Worm (Caenorhabditis elegans): ENCODE data around the gene reps-1.

Gene reps-1

ce11 chrV:19013215-19013614 lies 22.9 kb upstream of the reps-1 start:
- TF ChIP-seq ref-1 (GFP tag; conservative IDR thresholded peaks at IDR 0.05) (no peak), klf-2 (GFP tag; conservative IDR thresholded peaks at IDR 0.05) (no peak), ztf-23 (GFP tag; IDR thresholded peaks at IDR 0.05) (no peak)

ce11 chrV:19010405-19010804 lies 20.1 kb upstream of the reps-1 start:
- TF ChIP-seq cog-1 (tag; optimal IDR thresholded peaks at IDR 0.05) (no peak), T22C8.4 (GFP tag; IDR thresholded peaks at IDR 0.05) (peak; percentile 77)

DNA sequence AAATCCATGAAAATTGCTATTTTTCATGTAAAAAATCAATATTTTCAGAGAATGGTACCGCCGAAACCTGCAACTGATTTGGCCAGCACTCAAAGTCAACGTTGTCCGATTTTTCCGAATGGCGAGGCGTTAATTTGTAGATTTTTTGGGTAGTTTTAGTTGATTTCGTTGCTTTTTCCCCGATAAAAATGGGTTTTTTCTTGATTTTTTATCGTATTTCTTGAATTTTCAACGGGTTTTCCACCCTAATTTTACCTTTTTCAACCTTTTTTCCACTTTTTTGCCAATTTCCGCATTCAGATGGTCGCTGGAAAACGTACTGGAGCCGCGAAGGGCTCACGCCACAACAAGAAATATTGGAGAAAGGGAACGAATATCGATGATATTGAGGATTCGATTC lies 11.4 kb upstream of the reps-1 start, which contains the start of gene Y39B6A.33:
Gene Y39B6A.33, plus strand, starts transcription at position 301 of the 400 bp plus-strand sequence.
- TF ChIP-seq flt-1 (GFP tag; IDR thresholded peaks at IDR 0.05), result no peak
- no peak for TF ChIP-seq ref-1 (GFP tag; conservative IDR thresholded peaks at IDR 0.05)
- TF ChIP-seq cog-1 (tag; optimal IDR thresholded peaks at IDR 0.05), result no peak
- TF ChIP-seq klf-2 (GFP tag; conservative IDR thresholded peaks at IDR 0.05), result no peak
- no peak for TF ChIP-seq med-1 (GFP tag; optimal IDR thresholded peaks at IDR 0.05; ENCODE audit: insufficient read depth)
- TF ChIP-seq T22C8.4 (GFP tag; IDR thresholded peaks at IDR 0.05), result no peak
- TF ChIP-seq ztf-29 (GFP tag; IDR thresholded peaks at IDR 0.05), result no peak
- no peak for TF ChIP-seq tab-1 (GFP tag; IDR thresholded peaks at IDR 0.05)

DNA sequence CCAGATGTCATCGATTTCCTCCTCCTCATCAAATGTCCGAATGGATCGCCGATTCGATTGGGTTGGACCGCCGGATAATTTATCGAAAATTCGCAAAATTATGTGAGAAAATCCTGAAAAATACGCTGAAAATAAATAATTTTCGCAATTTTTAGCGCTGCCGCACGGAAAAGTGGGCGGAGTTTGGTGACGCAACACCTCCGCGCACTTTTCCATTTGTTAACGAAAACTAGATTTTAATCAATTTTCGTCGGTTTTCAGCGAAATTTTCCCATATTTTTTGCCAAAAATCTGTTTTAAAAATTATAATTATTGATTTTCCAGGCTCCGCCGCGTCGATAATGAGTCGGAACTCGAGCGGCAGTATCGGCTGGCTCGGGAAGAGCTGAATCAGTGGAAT lies 10.7 kb upstream of the reps-1 start, which contains the start of gene Y39B6A.34:
Gene Y39B6A.34, plus strand, starts transcription at position 3 of the 400 bp plus-strand sequence.
- TF ChIP-seq cog-1 (tag; optimal IDR thresholded peaks at IDR 0.05) (no peak), flt-1 (GFP tag; IDR thresholded peaks at IDR 0.05) (no peak), T22C8.4 (GFP tag; IDR thresholded peaks at IDR 0.05) (no peak), klf-2 (GFP tag; conservative IDR thresholded peaks at IDR 0.05) (no peak), ztf-23 (GFP tag; IDR thresholded peaks at IDR 0.05) (no peak), med-1 (GFP tag; optimal IDR thresholded peaks at IDR 0.05; ENCODE audit: insufficient read depth) (no peak)

DNA sequence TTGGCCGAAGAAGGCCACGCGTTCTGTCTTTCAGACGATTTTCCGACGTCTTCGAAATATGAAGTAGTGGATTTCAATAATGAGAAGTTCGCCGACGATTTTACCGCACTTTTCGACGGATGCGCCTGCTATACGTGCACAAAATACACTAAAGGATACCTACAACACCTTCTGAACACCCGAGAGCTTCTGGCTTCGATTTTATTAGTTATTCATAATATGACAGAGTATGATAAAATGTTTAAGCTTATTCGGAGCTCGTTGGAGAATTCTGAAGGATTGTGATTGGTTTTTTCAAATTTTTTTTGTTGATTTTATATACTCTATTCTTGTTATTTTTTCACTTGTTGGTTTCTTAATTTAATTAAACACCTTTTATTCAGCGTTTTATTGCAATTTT lies 10.2 kb upstream of the reps-1 start:
- TF ChIP-seq ztf-29 (GFP tag; IDR thresholded peaks at IDR 0.05) (no peak), med-1 (GFP tag; optimal IDR thresholded peaks at IDR 0.05; ENCODE audit: insufficient read depth) (no peak), cog-1 (tag; optimal IDR thresholded peaks at IDR 0.05) (no peak), flt-1 (GFP tag; IDR thresholded peaks at IDR 0.05) (no peak), tab-1 (GFP tag; IDR thresholded peaks at IDR 0.05) (no peak), klf-2 (GFP tag; conservative IDR thresholded peaks at IDR 0.05) (no peak), ztf-23 (GFP tag; IDR thresholded peaks at IDR 0.05) (no peak), ref-1 (GFP tag; conservative IDR thresholded peaks at IDR 0.05) (no peak)

ce11 chrV:18998045-18998444 lies 7.7 kb upstream of the reps-1 start, which contains the start of gene tgt-2:
Gene tgt-2, plus strand, starts transcription at chrV:18998345.
- no peak for TF ChIP-seq klf-2 (GFP tag; conservative IDR thresholded peaks at IDR 0.05)
- TF ChIP-seq flt-1 (GFP tag; IDR thresholded peaks at IDR 0.05), result no peak
- no peak for TF ChIP-seq ztf-29 (GFP tag; IDR thresholded peaks at IDR 0.05)
- no peak for TF ChIP-seq T22C8.4 (GFP tag; IDR thresholded peaks at IDR 0.05)
- no peak for TF ChIP-seq ref-1 (GFP tag; conservative IDR thresholded peaks at IDR 0.05)
- no peak for TF ChIP-seq tab-1 (GFP tag; IDR thresholded peaks at IDR 0.05)
- no peak for TF ChIP-seq med-1 (GFP tag; optimal IDR thresholded peaks at IDR 0.05; ENCODE audit: insufficient read depth)
- no peak for TF ChIP-seq ztf-23 (GFP tag; IDR thresholded peaks at IDR 0.05)
- TF ChIP-seq cog-1 (tag; optimal IDR thresholded peaks at IDR 0.05), result no peak

ce11 chrV:18993535-18993990 lies 3.3 kb upstream of the reps-1 start, which contains the start of gene gtf-2F2:
Gene gtf-2F2, plus strand, starts transcription at chrV:18993940.
- TF ChIP-seq ztf-29 (GFP tag; IDR thresholded peaks at IDR 0.05) (no peak), flt-1 (GFP tag; IDR thresholded peaks at IDR 0.05) (no peak), T22C8.4 (GFP tag; IDR thresholded peaks at IDR 0.05) (peak; percentile 87), ztf-23 (GFP tag; IDR thresholded peaks at IDR 0.05) (no peak), tab-1 (GFP tag; IDR thresholded peaks at IDR 0.05) (no peak)

DNA sequence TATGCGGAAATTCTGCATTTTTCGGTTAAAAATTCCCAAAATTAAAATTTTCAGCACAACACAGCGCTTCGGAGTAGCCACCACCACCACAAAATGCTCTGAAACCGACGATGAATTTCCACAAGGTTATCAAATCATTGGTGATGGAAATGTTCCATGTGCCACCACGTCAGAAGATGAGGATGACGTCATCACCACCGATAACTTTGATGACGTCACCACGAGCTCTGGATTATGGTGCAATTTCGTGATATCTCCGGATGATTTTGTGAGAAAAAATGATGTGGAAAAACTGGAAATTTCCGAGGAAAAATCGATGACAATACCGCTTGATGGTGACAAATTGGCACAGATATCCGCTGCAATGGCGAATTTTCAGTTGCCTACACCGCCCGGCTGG lies 2.7 kb upstream of the reps-1 start:
- TF ChIP-seq ref-1 (GFP tag; conservative IDR thresholded peaks at IDR 0.05) (no peak), ztf-29 (GFP tag; IDR thresholded peaks at IDR 0.05) (no peak), ztf-23 (GFP tag; IDR thresholded peaks at IDR 0.05) (no peak), cog-1 (tag; optimal IDR thresholded peaks at IDR 0.05) (no peak), klf-2 (GFP tag; conservative IDR thresholded peaks at IDR 0.05) (no peak), T22C8.4 (GFP tag; IDR thresholded peaks at IDR 0.05) (no peak), med-1 (GFP tag; optimal IDR thresholded peaks at IDR 0.05; ENCODE audit: insufficient read depth) (no peak), flt-1 (GFP tag; IDR thresholded peaks at IDR 0.05) (no peak), tab-1 (GFP tag; IDR thresholded peaks at IDR 0.05) (no peak)

DNA sequence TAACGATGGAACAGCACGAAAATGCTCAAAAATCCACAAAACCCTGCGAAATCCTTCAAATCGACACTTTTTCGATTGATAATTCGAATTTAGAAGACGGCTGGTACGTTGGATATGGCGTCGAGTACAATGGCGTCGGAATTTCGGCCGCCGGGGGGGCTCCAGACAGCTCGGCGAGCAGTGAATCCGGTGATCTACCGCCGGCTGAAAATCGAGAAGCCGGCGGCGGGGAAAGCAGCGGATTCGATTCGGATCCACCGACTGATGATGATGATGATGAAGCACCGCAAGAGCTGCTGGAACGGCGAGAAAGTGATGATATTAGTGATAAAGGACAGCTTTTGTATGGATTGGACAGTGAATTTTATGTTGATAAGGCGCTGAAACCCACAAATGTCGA lies 658 bp upstream of the reps-1 start:
- no peak for TF ChIP-seq T22C8.4 (GFP tag; IDR thresholded peaks at IDR 0.05)
- no peak for TF ChIP-seq flt-1 (GFP tag; IDR thresholded peaks at IDR 0.05)
- no peak for TF ChIP-seq ref-1 (GFP tag; conservative IDR thresholded peaks at IDR 0.05)
- no peak for TF ChIP-seq ztf-29 (GFP tag; IDR thresholded peaks at IDR 0.05)
- no peak for TF ChIP-seq klf-2 (GFP tag; conservative IDR thresholded peaks at IDR 0.05)
- TF ChIP-seq cog-1 (tag; optimal IDR thresholded peaks at IDR 0.05), result no peak
- TF ChIP-seq ztf-23 (GFP tag; IDR thresholded peaks at IDR 0.05), result no peak

ce11 chrV:18986103-18986502 lies 4.2 kb downstream of the reps-1 start:
- TF ChIP-seq T22C8.4 (GFP tag; IDR thresholded peaks at IDR 0.05) (peak; percentile 75), ref-1 (GFP tag; conservative IDR thresholded peaks at IDR 0.05) (no peak), flt-1 (GFP tag; IDR thresholded peaks at IDR 0.05) (no peak), ztf-29 (GFP tag; IDR thresholded peaks at IDR 0.05) (no peak)

ce11 chrV:18984656-18985055 lies 5.6 kb downstream of the reps-1 start:
- peak; percentile 19 for TF ChIP-seq T22C8.4 (GFP tag; IDR thresholded peaks at IDR 0.05)
